Fruit fly (Drosophila melanogaster): ENCODE data around the gene CG32533.

CG32533 gene

dm6 chrX:19494285-19494684 is 15.1 kb upstream of the CG32533 start, which contains the start of gene CG12204 (continued):
- TF ChIP-seq CG30020 (tag; optimal IDR thresholded peaks at IDR 0.05) (no peak), CG9932 (GFP tag; IDR thresholded peaks at IDR 0.05) (peak; percentile 20; the same call in 1 of the 2 replicates), zen2 (GFP tag; IDR thresholded peaks at IDR 0.05; ENCODE audit: partially characterized antibody) (0 out of 3 replicates have a peak, but pooled peaks have one; percentile 13), CG10543 (GFP tag; optimal IDR thresholded peaks at IDR 0.05) (no peak), CG7928 (GFP tag; optimal IDR thresholded peaks at IDR 0.05) (no peak), CG13296 (GFP tag; optimal IDR thresholded peaks at IDR 0.05) (no peak), rib (GFP tag; IDR thresholded peaks at IDR 0.05) (no peak), CG4730 (GFP tag; IDR thresholded peaks at IDR 0.05) (no peak), Deaf1 (tag; optimal IDR thresholded peaks at IDR 0.05) (no peak), chif (GFP tag; optimal IDR thresholded peaks at IDR 0.05) (no peak), CG4617 (GFP tag; optimal IDR thresholded peaks at IDR 0.05; ENCODE audit: borderline replicate concordance) (no peak), Myb (GFP tag; optimal IDR thresholded peaks at IDR 0.05) (no peak), seq (GFP tag; IDR thresholded peaks at IDR 0.05) (no peak), Antp (GFP tag; optimal IDR thresholded peaks at IDR 0.05) (peak; percentile 28), Tbp (GFP tag; optimal IDR thresholded peaks at IDR 0.05) (no peak), CG2120 (GFP tag; optimal IDR thresholded peaks at IDR 0.05) (peak; percentile 46), fu2 (GFP tag; optimal IDR thresholded peaks at IDR 0.05) (no peak), sob (GFP tag; IDR thresholded peaks at IDR 0.05) (0 out of 2 replicates have a peak, but pooled peaks have one; percentile 39), chinmo (GFP tag; IDR thresholded peaks at IDR 0.05; ENCODE audit: partially characterized antibody) (no peak), HLHmδ (GFP tag; optimal IDR thresholded peaks at IDR 0.05) (no peak), HmgD (GFP tag; optimal IDR thresholded peaks at IDR 0.05) (no peak), twi (tag; optimal IDR thresholded peaks at IDR 0.05) (no peak), CG13624 (GFP tag; optimal IDR thresholded peaks at IDR 0.05) (no peak), Bdp1 (GFP tag; optimal IDR thresholded peaks at IDR 0.05) (no peak), GATAe (GFP tag; conservative IDR thresholded peaks at IDR 0.05) (no peak), CG4328 (GFP tag; optimal IDR thresholded peaks at IDR 0.05) (no peak), cato (GFP tag; optimal IDR thresholded peaks at IDR 0.05; ENCODE audit: borderline replicate concordance) (no peak), luna (GFP tag; optimal IDR thresholded peaks at IDR 0.05) (no peak), crp (GFP tag; optimal IDR thresholded peaks at IDR 0.05) (no peak), CG3847 (GFP tag; IDR thresholded peaks at IDR 0.05) (peak; percentile 43; the same call in 1 of the 2 replicates), ems (GFP tag; optimal IDR thresholded peaks at IDR 0.05) (no peak), CG18262 (tag; optimal IDR thresholded peaks at IDR 0.05) (no peak), salm (tag; optimal IDR thresholded peaks at IDR 0.05) (no peak), CG11504 (tag; optimal IDR thresholded peaks at IDR 0.05) (no peak), CG43689 (GFP tag; IDR thresholded peaks at IDR 0.05) (no peak), CG12942 (GFP tag; optimal IDR thresholded peaks at IDR 0.05) (no peak), ERR (GFP tag; optimal IDR thresholded peaks at IDR 0.05) (no peak), CG10462 (GFP tag; optimal IDR thresholded peaks at IDR 0.05) (no peak), Oli (tag; optimal IDR thresholded peaks at IDR 0.05) (no peak), bbx (GFP tag; IDR thresholded peaks at IDR 0.05; ENCODE audit: partially characterized antibody) (peak; percentile 24; the same call in 1 of the 2 replicates), CG10366 (GFP tag; IDR thresholded peaks at IDR 0.05) (no peak), Mrtf (GFP tag; IDR thresholded peaks at IDR 0.05) (no peak), CG31224 (GFP tag; IDR thresholded peaks at IDR 0.05) (no peak), her (GFP tag; optimal IDR thresholded peaks at IDR 0.05) (peak; percentile 34), CG17385 (GFP tag; optimal IDR thresholded peaks at IDR 0.05) (peak; percentile 23), tgo (GFP tag; IDR thresholded peaks at IDR 0.05) (no peak), fd102C (GFP tag; optimal IDR thresholded peaks at IDR 0.05) (no peak), HLH3B (GFP tag; IDR thresholded peaks at IDR 0.05) (no peak), Nf-YA (GFP tag; IDR thresholded peaks at IDR 0.05) (no peak), CTCF (GFP tag; optimal IDR thresholded peaks at IDR 0.05) (no peak), abd-A (tag; optimal IDR thresholded peaks at IDR 0.05) (no peak), Fer2 (tag; optimal IDR thresholded peaks at IDR 0.05) (no peak)
